Worm (Caenorhabditis elegans): ENCODE measurements around the gene jip-1.

DNA sequence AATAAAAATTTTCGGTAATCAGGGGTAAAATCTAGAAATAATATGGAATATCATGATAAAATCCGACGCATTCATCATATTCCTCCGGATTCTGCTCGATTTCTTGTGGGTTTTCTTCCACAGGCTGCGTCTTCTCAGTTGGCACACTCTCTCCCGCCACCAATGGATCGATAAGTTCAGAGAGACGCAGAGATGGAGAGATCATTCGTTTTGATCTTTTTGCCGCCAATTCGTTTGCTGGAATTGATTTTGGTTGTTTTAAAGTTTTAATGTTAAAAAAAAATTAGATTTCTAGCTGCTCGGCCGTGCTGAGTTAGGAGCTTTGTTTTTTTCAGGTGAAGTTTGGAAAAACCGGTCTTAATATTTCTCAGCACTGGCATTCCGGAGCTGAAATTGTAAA, 30.5 kb downstream of the jip-1 start:
- TF ChIP-seq pha-4 (tag; optimal IDR thresholded peaks at IDR 0.05) (no peak), ama-1 (optimal IDR thresholded peaks at IDR 0.05) (no peak), lin-39 (tag; optimal IDR thresholded peaks at IDR 0.05) (no peak), fkh-10 (GFP tag; optimal IDR thresholded peaks at IDR 0.05) (no peak), unc-62 (GFP tag; optimal IDR thresholded peaks at IDR 0.05) (no peak)
